Worm (Caenorhabditis elegans): ENCODE data around the gene F55H2.8.
A peak's percentile ranks its signal among the peaks of the same experiment; 100 is the strongest.

Gene F55H2.8

ce11 chrIII:9542816-9543215 is 29.1 kb downstream of the F55H2.8 start, which contains the start of gene eif-2Balpha (continued):
- no peak for TF ChIP-seq R02D3.7 (tag; optimal IDR thresholded peaks at IDR 0.05)
- TF ChIP-seq elt-2 (tag; optimal IDR thresholded peaks at IDR 0.05), result peak; percentile 9
- TF ChIP-seq pha-4 (tag; optimal IDR thresholded peaks at IDR 0.05), result peak; percentile 86
- no peak for TF ChIP-seq ceh-16 (tag; optimal IDR thresholded peaks at IDR 0.05)
- no peak for TF ChIP-seq nhr-25 (tag; optimal IDR thresholded peaks at IDR 0.05)
- no peak for TF ChIP-seq tbx-2 (tag; optimal IDR thresholded peaks at IDR 0.05)
- TF ChIP-seq ceh-28 (tag; optimal IDR thresholded peaks at IDR 0.05), result no peak

- TF ChIP-seq nhr-25 (tag; optimal IDR thresholded peaks at IDR 0.05) (no peak), tbx-2 (tag; optimal IDR thresholded peaks at IDR 0.05) (no peak), ceh-28 (tag; optimal IDR thresholded peaks at IDR 0.05) (no peak), pqm-1 (tag; optimal IDR thresholded peaks at IDR 0.05) (no peak), jun-1 (tag; optimal IDR thresholded peaks at IDR 0.05) (no peak), sea-2 (GFP tag; optimal IDR thresholded peaks at IDR 0.05) (no peak), nhr-11 (tag; optimal IDR thresholded peaks at IDR 0.05) (no peak), ceh-82 (tag; optimal IDR thresholded peaks at IDR 0.05) (no peak), egl-5 (tag; optimal IDR thresholded peaks at IDR 0.05) (no peak), fos-1 (tag; optimal IDR thresholded peaks at IDR 0.05) (no peak), nhr-67 (tag; optimal IDR thresholded peaks at IDR 0.05) (no peak), zag-1 (tag; optimal IDR thresholded peaks at IDR 0.05) (no peak), lin-15B (tag; optimal IDR thresholded peaks at IDR 0.05) (no peak), elt-1 (tag; optimal IDR thresholded peaks at IDR 0.05) (no peak), nfya-1 (tag; optimal IDR thresholded peaks at IDR 0.05; ENCODE audit: insufficient read depth) (no peak), ztf-4 (tag; optimal IDR thresholded peaks at IDR 0.05) (no peak), skn-1 (tag; optimal IDR thresholded peaks at IDR 0.05) (no peak), R02D3.7 (tag; optimal IDR thresholded peaks at IDR 0.05) (no peak), unc-62 (GFP tag; optimal IDR thresholded peaks at IDR 0.05) (no peak)
These were observed 30.5 kb downstream of the F55H2.8 start, which contains the start of gene ZK1098.9 for ce11 chrIII:9544125-9544524. TSS of gene ZK1098.9 (plus strand) at chrIII:9544425.

ce11 chrIII:9544820-9545219 is 31.2 kb downstream of the F55H2.8 start, which contains the start of gene ZK1098.12:
TSS of gene ZK1098.12 (plus strand) at chrIII:9545120.
- TF ChIP-seq egl-5 (tag; optimal IDR thresholded peaks at IDR 0.05) (no peak), R02D3.7 (tag; optimal IDR thresholded peaks at IDR 0.05) (no peak), mml-1 (tag; optimal IDR thresholded peaks at IDR 0.05) (no peak), fkh-2 (tag; optimal IDR thresholded peaks at IDR 0.05) (no peak), tbx-2 (tag; optimal IDR thresholded peaks at IDR 0.05) (no peak), nhr-23 (tag; optimal IDR thresholded peaks at IDR 0.05) (no peak), mdl-1 (tag; optimal IDR thresholded peaks at IDR 0.05) (no peak), nhr-28 (tag; optimal IDR thresholded peaks at IDR 0.05) (no peak), nhr-43 (tag; optimal IDR thresholded peaks at IDR 0.05; ENCODE audit: poor library complexity, severe bottlenecking) (no peak), skn-1 (tag; optimal IDR thresholded peaks at IDR 0.05) (no peak), ama-1 (optimal IDR thresholded peaks at IDR 0.05) (no peak)

ce11 chrIII:9546016-9546659 is 32.5 kb downstream of the F55H2.8 start, which contains the start of gene unc-16:
TSS of gene unc-16 (plus strand) at chrIII:9546258.
- TF ChIP-seq nhr-28 (tag; optimal IDR thresholded peaks at IDR 0.05), result no peak
- peak; percentile 70 for TF ChIP-seq unc-62 (GFP tag; optimal IDR thresholded peaks at IDR 0.05)
- peak; percentile 97 for TF ChIP-seq pha-4 (tag; optimal IDR thresholded peaks at IDR 0.05)
- TF ChIP-seq elt-1 (tag; optimal IDR thresholded peaks at IDR 0.05), result no peak
- TF ChIP-seq fkh-2 (tag; optimal IDR thresholded peaks at IDR 0.05), result no peak
- no peak for TF ChIP-seq egl-27 (tag; optimal IDR thresholded peaks at IDR 0.05)
- TF ChIP-seq ceh-82 (tag; optimal IDR thresholded peaks at IDR 0.05), result peak; percentile 19
- TF ChIP-seq pqm-1 (tag; optimal IDR thresholded peaks at IDR 0.05), result peak; percentile 23
- no peak for TF ChIP-seq nhr-11 (tag; optimal IDR thresholded peaks at IDR 0.05)
- TF ChIP-seq nhr-23 (tag; optimal IDR thresholded peaks at IDR 0.05), result peak; percentile 63
- TF ChIP-seq ztf-11 (tag; optimal IDR thresholded peaks at IDR 0.05), result no peak
- peak; percentile 90 for TF ChIP-seq hmg-11 (tag; optimal IDR thresholded peaks at IDR 0.05)
- TF ChIP-seq eor-1 (tag; optimal IDR thresholded peaks at IDR 0.05), result peak in 1 of 2 experiments; percentile 13
- peak; percentile 56 for TF ChIP-seq nhr-25 (tag; optimal IDR thresholded peaks at IDR 0.05)
- peak; percentile 72 for TF ChIP-seq elt-2 (tag; optimal IDR thresholded peaks at IDR 0.05)
- TF ChIP-seq nhr-12 (tag; optimal IDR thresholded peaks at IDR 0.05), result no peak
- no peak for TF ChIP-seq aly-2 (tag; optimal IDR thresholded peaks at IDR 0.05)
- TF ChIP-seq egl-5 (tag; optimal IDR thresholded peaks at IDR 0.05), result peak; percentile 88
- peak; percentile 58 for TF ChIP-seq ama-1 (optimal IDR thresholded peaks at IDR 0.05)
- no peak for TF ChIP-seq nhr-77 (tag; optimal IDR thresholded peaks at IDR 0.05)
- TF ChIP-seq mml-1 (tag; optimal IDR thresholded peaks at IDR 0.05), result peak; percentile 87
- peak; percentile 96 for TF ChIP-seq nfya-1 (tag; optimal IDR thresholded peaks at IDR 0.05; ENCODE audit: insufficient read depth)
- TF ChIP-seq nhr-76 (tag; optimal IDR thresholded peaks at IDR 0.05), result no peak
- no peak for TF ChIP-seq nhr-237 (tag; optimal IDR thresholded peaks at IDR 0.05)
- TF ChIP-seq fos-1 (tag; optimal IDR thresholded peaks at IDR 0.05), result no peak
- peak; percentile 73 for TF ChIP-seq sea-2 (GFP tag; optimal IDR thresholded peaks at IDR 0.05)
- TF ChIP-seq nhr-43 (tag; optimal IDR thresholded peaks at IDR 0.05; ENCODE audit: poor library complexity, severe bottlenecking), result peak; percentile 57
- TF ChIP-seq elt-3 (tag; optimal IDR thresholded peaks at IDR 0.05), result no peak
- no peak for TF ChIP-seq ceh-16 (tag; optimal IDR thresholded peaks at IDR 0.05)
- no peak for TF ChIP-seq nhr-67 (tag; optimal IDR thresholded peaks at IDR 0.05)
- TF ChIP-seq jun-1 (tag; optimal IDR thresholded peaks at IDR 0.05), result peak; percentile 27
- no peak for TF ChIP-seq daf-12 (tag; optimal IDR thresholded peaks at IDR 0.05)
- peak; percentile 70 for TF ChIP-seq R02D3.7 (tag; optimal IDR thresholded peaks at IDR 0.05)
- TF ChIP-seq unc-39 (tag; optimal IDR thresholded peaks at IDR 0.05), result no peak
- no peak for TF ChIP-seq zag-1 (tag; optimal IDR thresholded peaks at IDR 0.05)
- TF ChIP-seq skn-1 (tag; optimal IDR thresholded peaks at IDR 0.05), result peak; percentile 46
- no peak for TF ChIP-seq ZK546.5 (tag; optimal IDR thresholded peaks at IDR 0.05)
- peak; percentile 90 for TF ChIP-seq ceh-28 (tag; optimal IDR thresholded peaks at IDR 0.05)

Measured in whole organism, L3 larva.